Worm (Caenorhabditis elegans): ENCODE results near the gene pes-8.

Gene pes-8

DNA sequence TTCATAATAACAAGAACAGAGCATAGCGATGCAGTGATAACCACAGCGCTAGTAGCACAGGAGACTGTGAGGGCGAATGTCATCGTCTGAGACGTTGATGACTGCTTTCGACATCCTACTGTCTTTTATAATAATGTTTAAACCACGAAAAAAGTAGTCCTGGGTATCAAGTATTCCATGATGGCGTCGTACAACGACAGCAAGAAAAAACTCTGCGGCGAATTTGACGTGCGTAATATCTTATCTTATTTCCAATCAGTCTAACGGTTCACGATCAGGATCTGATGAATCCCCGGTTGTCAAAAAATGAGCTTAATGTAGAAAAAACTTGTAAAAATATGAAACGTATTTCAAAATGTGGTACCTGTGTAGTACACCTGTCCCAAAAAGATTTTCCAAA is 17.1 kb upstream of the pes-8 start, which contains the start of gene col-175:
col-175 (minus strand) TSS at position 101 of the 400 bp plus-strand sequence.
- TF ChIP-seq ets-7 (tag; optimal IDR thresholded peaks at IDR 0.05), result no peak
- TF ChIP-seq tra-4 (tag; optimal IDR thresholded peaks at IDR 0.05), result no peak
- TF ChIP-seq flt-1 (GFP tag; IDR thresholded peaks at IDR 0.05), result no peak
- TF ChIP-seq tbx-37 (GFP tag; conservative IDR thresholded peaks at IDR 0.05), result no peak
- TF ChIP-seq pes-1 (GFP tag; IDR thresholded peaks at IDR 0.05), result no peak
- TF ChIP-seq F13C5.2 (tag; optimal IDR thresholded peaks at IDR 0.05), result no peak
- no peak for TF ChIP-seq hmg-4 (GFP tag; optimal IDR thresholded peaks at IDR 0.05)
- no peak for TF ChIP-seq ceh-13 (GFP tag; optimal IDR thresholded peaks at IDR 0.05)
- TF ChIP-seq aly-1 (tag; optimal IDR thresholded peaks at IDR 0.05), result no peak
- TF ChIP-seq scrt-1 (GFP tag; IDR thresholded peaks at IDR 0.05), result no peak
- no peak for TF ChIP-seq ceh-36 (tag; optimal IDR thresholded peaks at IDR 0.05)
- no peak for TF ChIP-seq B0310.2 (tag; optimal IDR thresholded peaks at IDR 0.05)
- TF ChIP-seq sea-1 (GFP tag; conservative IDR thresholded peaks at IDR 0.05), result no peak

ce11 chrX:9237708-9238107 is 13.9 kb upstream of the pes-8 start:
- TF ChIP-seq ceh-36 (tag; optimal IDR thresholded peaks at IDR 0.05) (no peak), ets-7 (tag; optimal IDR thresholded peaks at IDR 0.05) (no peak), aly-1 (tag; optimal IDR thresholded peaks at IDR 0.05) (no peak), hmg-4 (GFP tag; optimal IDR thresholded peaks at IDR 0.05) (no peak), sea-1 (GFP tag; conservative IDR thresholded peaks at IDR 0.05) (no peak), pes-1 (GFP tag; IDR thresholded peaks at IDR 0.05) (no peak), scrt-1 (GFP tag; IDR thresholded peaks at IDR 0.05) (no peak), ceh-13 (GFP tag; optimal IDR thresholded peaks at IDR 0.05) (no peak), tbx-37 (GFP tag; conservative IDR thresholded peaks at IDR 0.05) (no peak)

DNA sequence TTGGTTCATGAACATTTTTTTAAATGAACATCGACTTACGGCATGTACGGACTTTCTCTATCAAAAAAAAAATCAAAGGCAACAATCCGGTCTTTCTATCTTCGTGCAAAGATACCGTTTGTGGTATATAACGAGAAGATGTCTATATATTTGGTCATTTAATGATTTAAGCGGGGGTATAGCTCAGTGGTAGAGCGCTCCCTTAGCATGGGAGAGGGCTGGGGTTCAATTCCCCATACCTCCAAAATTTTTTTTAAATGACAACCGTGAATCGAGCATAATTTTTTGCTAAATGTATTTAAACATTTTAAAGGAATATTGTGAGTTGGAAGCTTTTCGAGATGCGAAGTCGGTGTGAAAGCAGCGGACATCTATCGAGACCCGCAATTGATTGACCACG is 12.9 kb upstream of the pes-8 start:
- TF ChIP-seq hmbx-1 (tag; optimal IDR thresholded peaks at IDR 0.05) (no peak), pes-1 (GFP tag; IDR thresholded peaks at IDR 0.05) (no peak), tra-4 (tag; optimal IDR thresholded peaks at IDR 0.05) (no peak), F13C5.2 (tag; optimal IDR thresholded peaks at IDR 0.05) (no peak), ceh-36 (tag; optimal IDR thresholded peaks at IDR 0.05) (no peak)

ce11 chrX:9242123-9242522 is 9.5 kb upstream of the pes-8 start, which contains the start of gene lgc-4:
Gene lgc-4 (minus strand): TSS chrX:9242223.
- TF ChIP-seq B0310.2 (tag; optimal IDR thresholded peaks at IDR 0.05) (no peak), scrt-1 (GFP tag; IDR thresholded peaks at IDR 0.05) (no peak), hnd-1 (tag; optimal IDR thresholded peaks at IDR 0.05) (no peak), pes-1 (GFP tag; IDR thresholded peaks at IDR 0.05) (no peak), ceh-13 (GFP tag; optimal IDR thresholded peaks at IDR 0.05) (no peak), aly-1 (tag; optimal IDR thresholded peaks at IDR 0.05) (no peak), hmg-4 (GFP tag; optimal IDR thresholded peaks at IDR 0.05) (no peak), hmbx-1 (tag; optimal IDR thresholded peaks at IDR 0.05) (no peak), ceh-36 (tag; optimal IDR thresholded peaks at IDR 0.05) (no peak)

ce11 chrX:9243257-9243656 is 8.3 kb upstream of the pes-8 start, which contains the start of gene gpa-12:
Gene gpa-12 (plus strand): TSS chrX:9243557.
- TF ChIP-seq flt-1 (GFP tag; IDR thresholded peaks at IDR 0.05) (no peak), ceh-13 (GFP tag; optimal IDR thresholded peaks at IDR 0.05) (no peak), ama-1 (optimal IDR thresholded peaks at IDR 0.05) (no peak), ets-7 (tag; optimal IDR thresholded peaks at IDR 0.05) (no peak), F13C5.2 (tag; optimal IDR thresholded peaks at IDR 0.05) (no peak), tbx-11 (GFP tag; IDR thresholded peaks at IDR 0.05) (no peak), sea-1 (GFP tag; conservative IDR thresholded peaks at IDR 0.05) (no peak), B0310.2 (tag; optimal IDR thresholded peaks at IDR 0.05) (no peak), scrt-1 (GFP tag; IDR thresholded peaks at IDR 0.05) (no peak), hmg-4 (GFP tag; optimal IDR thresholded peaks at IDR 0.05) (no peak), hmbx-1 (tag; optimal IDR thresholded peaks at IDR 0.05) (no peak), tra-4 (tag; optimal IDR thresholded peaks at IDR 0.05) (no peak), aly-1 (tag; optimal IDR thresholded peaks at IDR 0.05) (no peak)

ce11 chrX:9246625-9247024 is 5.0 kb upstream of the pes-8 start:
- TF ChIP-seq ama-1 (optimal IDR thresholded peaks at IDR 0.05) (no peak), pes-1 (GFP tag; IDR thresholded peaks at IDR 0.05) (no peak), F13C5.2 (tag; optimal IDR thresholded peaks at IDR 0.05) (no peak), sea-1 (GFP tag; conservative IDR thresholded peaks at IDR 0.05) (no peak), hnd-1 (tag; optimal IDR thresholded peaks at IDR 0.05) (no peak), aly-1 (tag; optimal IDR thresholded peaks at IDR 0.05) (no peak), ets-7 (tag; optimal IDR thresholded peaks at IDR 0.05) (no peak), tra-4 (tag; optimal IDR thresholded peaks at IDR 0.05) (no peak), hmbx-1 (tag; optimal IDR thresholded peaks at IDR 0.05) (no peak), tbx-11 (GFP tag; IDR thresholded peaks at IDR 0.05) (no peak), ceh-36 (tag; optimal IDR thresholded peaks at IDR 0.05) (no peak), flt-1 (GFP tag; IDR thresholded peaks at IDR 0.05) (no peak), scrt-1 (GFP tag; IDR thresholded peaks at IDR 0.05) (no peak), ceh-13 (GFP tag; optimal IDR thresholded peaks at IDR 0.05) (no peak), B0310.2 (tag; optimal IDR thresholded peaks at IDR 0.05) (no peak), hmg-4 (GFP tag; optimal IDR thresholded peaks at IDR 0.05) (no peak)

DNA sequence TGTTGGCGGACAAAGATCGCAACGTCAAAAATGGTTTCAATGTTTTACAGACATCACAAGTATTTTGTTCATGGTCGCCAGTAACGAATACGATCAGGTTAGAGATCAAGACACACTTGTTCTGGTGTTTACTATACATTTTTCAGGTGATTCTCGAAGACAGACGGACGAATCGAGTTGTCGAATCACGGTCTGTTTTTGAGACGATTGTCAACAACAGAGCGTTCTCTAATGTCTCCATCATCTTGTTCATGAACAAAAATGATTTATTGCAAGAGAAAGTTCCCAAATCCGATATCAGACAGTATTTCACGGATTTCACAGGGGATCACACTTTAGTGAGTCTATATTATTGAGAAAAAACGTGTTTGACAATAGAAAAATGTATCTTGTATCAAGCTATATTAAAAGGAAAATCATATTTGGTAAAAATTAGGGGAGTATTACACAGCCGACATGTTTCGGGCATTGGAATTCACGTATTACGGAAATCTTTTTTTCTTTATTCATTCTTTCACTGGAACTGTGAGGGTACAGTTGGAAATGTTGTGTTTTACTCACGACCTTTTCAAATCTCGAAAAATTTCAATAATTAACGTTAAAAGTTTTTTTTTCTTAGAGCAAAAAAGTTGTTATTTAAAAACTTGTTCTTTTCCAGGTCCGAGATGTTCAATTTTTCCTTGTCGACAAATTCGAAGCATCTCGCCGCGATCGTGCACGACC is 3.3 kb upstream of the pes-8 start:
- TF ChIP-seq hmbx-1 (tag; optimal IDR thresholded peaks at IDR 0.05), result no peak
- TF ChIP-seq aly-1 (tag; optimal IDR thresholded peaks at IDR 0.05), result no peak
- no peak for TF ChIP-seq F13C5.2 (tag; optimal IDR thresholded peaks at IDR 0.05)
- no peak for TF ChIP-seq flt-1 (GFP tag; IDR thresholded peaks at IDR 0.05)
- no peak for TF ChIP-seq hmg-4 (GFP tag; optimal IDR thresholded peaks at IDR 0.05)
- TF ChIP-seq ceh-36 (tag; optimal IDR thresholded peaks at IDR 0.05), result no peak
- no peak for TF ChIP-seq pes-1 (GFP tag; IDR thresholded peaks at IDR 0.05)
- no peak for TF ChIP-seq ceh-13 (GFP tag; optimal IDR thresholded peaks at IDR 0.05)
- TF ChIP-seq hnd-1 (tag; optimal IDR thresholded peaks at IDR 0.05), result no peak
- TF ChIP-seq B0310.2 (tag; optimal IDR thresholded peaks at IDR 0.05), result no peak
- no peak for TF ChIP-seq tra-4 (tag; optimal IDR thresholded peaks at IDR 0.05)
- no peak for TF ChIP-seq tbx-37 (GFP tag; conservative IDR thresholded peaks at IDR 0.05)
- no peak for TF ChIP-seq ama-1 (optimal IDR thresholded peaks at IDR 0.05)
- TF ChIP-seq scrt-1 (GFP tag; IDR thresholded peaks at IDR 0.05), result no peak
- no peak for TF ChIP-seq sea-1 (GFP tag; conservative IDR thresholded peaks at IDR 0.05)
- no peak for TF ChIP-seq tbx-11 (GFP tag; IDR thresholded peaks at IDR 0.05)
- TF ChIP-seq ets-7 (tag; optimal IDR thresholded peaks at IDR 0.05), result no peak

Data from whole organism, early embryonic.